Worm (Caenorhabditis elegans): ENCODE data around the gene C08H9.15.

C08H9.15 gene

DNA sequence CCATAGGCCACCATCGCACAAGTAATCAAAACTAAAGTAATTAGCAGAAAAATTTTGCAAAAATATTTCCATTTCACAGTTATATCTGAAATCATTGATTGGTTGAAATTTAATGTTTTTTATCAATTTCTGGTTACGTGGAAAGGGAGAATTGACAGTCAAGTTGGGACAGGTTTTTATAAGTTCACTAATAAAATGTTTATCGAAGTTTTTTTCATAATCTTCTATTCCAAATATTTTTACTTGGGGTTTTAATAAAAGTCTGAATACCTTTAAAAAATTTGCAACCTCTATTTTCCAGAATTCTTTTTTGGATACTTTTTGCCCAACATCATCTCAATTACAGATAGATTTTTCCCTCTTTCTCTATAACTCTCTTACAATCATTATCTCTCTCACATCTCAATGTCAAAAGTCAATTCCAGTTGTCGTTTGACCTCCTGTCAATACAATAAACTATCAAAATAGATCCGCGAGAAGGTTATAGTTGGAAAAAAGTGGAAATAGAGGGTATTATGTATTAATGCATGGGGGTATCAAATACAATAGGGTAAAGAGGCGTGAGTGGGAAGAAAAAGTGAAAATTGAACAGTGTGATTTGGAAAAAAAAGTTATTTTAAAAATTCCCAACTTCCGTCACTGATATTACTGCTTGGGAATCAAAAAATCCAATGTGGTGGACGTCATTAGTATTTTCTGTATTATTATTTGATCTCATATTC is 6.3 kb upstream of the C08H9.15 start, which contains the start of the genes chil-2 and ctsa-3.2:
Gene chil-2 (minus strand): TSS at position 101 of the 722 bp plus-strand sequence.
Gene ctsa-3.2 (plus strand): TSS at position 672 of the 722 bp plus-strand sequence.
- TF ChIP-seq fkh-2 (tag; optimal IDR thresholded peaks at IDR 0.05) (no peak), pha-4 (tag; optimal IDR thresholded peaks at IDR 0.05) (no peak), nhr-67 (tag; optimal IDR thresholded peaks at IDR 0.05) (no peak)

DNA sequence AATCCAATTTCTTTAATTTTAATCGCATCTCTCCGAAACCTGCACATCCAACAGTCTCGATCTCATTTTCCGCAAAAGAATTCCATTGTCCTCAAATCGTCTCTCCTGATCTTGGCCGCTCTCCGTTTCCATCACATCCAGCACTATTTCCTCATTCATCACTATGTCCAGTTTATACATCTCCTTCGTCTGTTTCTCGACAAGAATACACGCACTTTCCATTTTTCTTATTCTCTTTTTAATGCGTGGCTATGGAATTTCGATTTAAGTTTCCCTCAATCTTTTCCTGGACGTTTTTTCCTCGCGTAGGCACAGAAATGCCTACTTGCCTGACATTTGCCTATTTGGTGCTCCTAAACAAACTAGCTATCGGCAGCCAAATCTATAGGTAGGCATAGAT is 1.2 kb upstream of the C08H9.15 start:
- TF ChIP-seq nhr-23 (tag; optimal IDR thresholded peaks at IDR 0.05) (peak; percentile 32), lin-15B (tag; optimal IDR thresholded peaks at IDR 0.05) (no peak)

DNA sequence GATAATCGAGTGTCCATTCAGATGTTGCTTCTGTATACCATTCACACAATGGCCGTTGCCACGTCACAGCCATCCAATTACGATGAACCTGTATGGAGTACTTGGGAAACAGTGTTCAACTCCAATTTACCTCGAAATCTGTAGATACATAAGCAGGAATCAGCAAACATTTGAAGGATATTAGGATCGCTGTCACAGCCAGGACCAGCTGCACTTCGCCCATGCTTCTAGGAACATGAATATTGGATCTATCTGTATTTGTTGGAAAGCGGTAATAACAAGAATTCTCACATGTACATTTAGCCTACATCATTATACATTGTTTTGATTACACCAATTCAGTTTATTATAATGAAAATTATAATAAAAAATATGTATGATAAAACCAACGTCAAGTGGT is 5.2 kb downstream of the C08H9.15 start, which contains the start of gene algn-8:
Gene algn-8 (minus strand): TSS at position 227 of the 400 bp plus-strand sequence.
- TF ChIP-seq aly-2 (tag; optimal IDR thresholded peaks at IDR 0.05) (no peak), daf-12 (tag; optimal IDR thresholded peaks at IDR 0.05) (no peak), ztf-4 (tag; optimal IDR thresholded peaks at IDR 0.05) (no peak)

DNA sequence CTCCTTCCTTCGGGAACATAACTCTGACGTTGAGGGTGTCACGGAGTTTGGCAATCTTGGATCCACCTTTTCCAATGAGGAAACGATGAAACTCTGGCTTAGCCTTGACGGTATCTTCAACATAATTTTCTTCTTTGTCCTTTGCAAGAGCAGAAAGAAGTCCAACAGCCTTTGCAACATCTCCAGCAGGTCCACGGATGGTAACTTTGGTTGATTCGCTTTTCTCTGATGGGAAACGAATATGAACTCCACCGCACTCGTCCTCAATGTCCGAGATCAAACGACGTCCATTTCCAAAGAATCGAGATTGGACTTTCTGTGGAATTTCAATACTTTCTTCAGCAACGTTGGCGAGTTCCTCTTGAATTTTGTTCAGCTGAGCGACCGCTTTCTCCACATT is 7.6 kb downstream of the C08H9.15 start:
- TF ChIP-seq elt-3 (tag; optimal IDR thresholded peaks at IDR 0.05) (no peak), mdl-1 (tag; optimal IDR thresholded peaks at IDR 0.05) (no peak), mml-1 (tag; optimal IDR thresholded peaks at IDR 0.05) (no peak), elt-2 (tag; optimal IDR thresholded peaks at IDR 0.05) (no peak), ceh-16 (tag; optimal IDR thresholded peaks at IDR 0.05) (no peak), R02D3.7 (tag; optimal IDR thresholded peaks at IDR 0.05) (no peak), jun-1 (tag; optimal IDR thresholded peaks at IDR 0.05) (no peak), ama-1 (optimal IDR thresholded peaks at IDR 0.05) (no peak), egl-27 (tag; optimal IDR thresholded peaks at IDR 0.05) (no peak), nhr-11 (tag; optimal IDR thresholded peaks at IDR 0.05) (no peak)

DNA sequence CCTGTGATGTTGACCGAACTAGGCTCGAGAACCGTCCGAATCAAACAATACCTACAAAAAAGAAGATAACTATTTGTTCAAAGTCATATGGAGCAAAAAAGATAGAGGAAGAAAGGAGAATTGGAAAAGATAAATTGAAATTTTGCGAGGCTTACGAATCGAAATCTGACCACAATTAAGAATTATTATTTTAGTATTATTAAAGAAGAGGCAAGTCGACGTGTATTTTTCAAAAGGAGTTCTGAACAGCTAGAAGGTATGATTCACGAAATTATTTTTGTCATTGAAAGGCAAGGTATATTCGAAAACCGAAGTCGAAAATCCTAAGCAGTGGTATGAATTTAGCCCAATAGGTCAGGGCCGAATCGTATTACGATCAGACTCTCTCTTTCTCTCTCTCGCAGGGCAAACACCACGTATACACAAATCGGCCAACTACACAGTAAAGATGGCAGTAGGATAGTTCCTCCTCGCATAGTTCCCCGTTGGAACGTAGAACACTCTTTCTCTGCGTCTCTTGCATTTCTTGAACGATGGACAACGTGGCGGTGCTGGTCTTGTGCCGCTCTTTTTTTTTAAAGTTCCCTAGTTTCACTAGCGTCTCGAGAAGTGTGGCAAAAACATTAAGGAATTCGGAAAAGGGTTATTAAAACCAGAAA is 10.2 kb downstream of the C08H9.15 start, which contains the start of gene vgln-1:
Gene vgln-1 (minus strand): TSS at position 51 of the 659 bp plus-strand sequence.
- TF ChIP-seq ztf-4 (tag; optimal IDR thresholded peaks at IDR 0.05) (no peak), nhr-23 (tag; optimal IDR thresholded peaks at IDR 0.05) (peak; percentile 61), ceh-82 (tag; optimal IDR thresholded peaks at IDR 0.05) (no peak), pha-4 (tag; optimal IDR thresholded peaks at IDR 0.05) (peak; percentile 69), nhr-25 (tag; optimal IDR thresholded peaks at IDR 0.05) (peak; percentile 55), hmg-11 (tag; optimal IDR thresholded peaks at IDR 0.05) (peak; percentile 1)

DNA sequence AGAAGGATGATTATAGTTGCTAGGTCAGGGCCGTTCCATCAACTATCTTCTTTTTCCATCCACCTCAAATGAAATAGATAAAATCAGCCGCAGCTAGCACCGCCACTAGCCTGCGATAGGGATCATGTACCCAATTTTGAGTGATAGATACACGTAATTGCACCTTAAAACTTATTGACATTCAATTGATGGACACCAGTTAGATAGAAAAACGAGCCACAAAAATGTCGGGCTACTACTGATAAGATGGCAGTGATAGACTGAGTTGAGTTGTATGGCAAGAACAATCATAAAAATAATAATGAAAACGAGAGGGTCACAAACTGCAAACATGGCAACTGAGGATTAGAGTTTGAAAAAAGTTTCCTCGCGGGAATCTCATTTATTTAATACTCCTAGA is 10.8 kb downstream of the C08H9.15 start:
- TF ChIP-seq unc-39 (tag; optimal IDR thresholded peaks at IDR 0.05) (no peak), nhr-23 (tag; optimal IDR thresholded peaks at IDR 0.05) (peak; percentile 2), ZK546.5 (tag; optimal IDR thresholded peaks at IDR 0.05) (no peak), daf-12 (tag; optimal IDR thresholded peaks at IDR 0.05) (no peak), elt-2 (tag; optimal IDR thresholded peaks at IDR 0.05) (peak; percentile 75), ztf-4 (tag; optimal IDR thresholded peaks at IDR 0.05) (no peak), lin-39 (tag; optimal IDR thresholded peaks at IDR 0.05) (no peak), unc-62 (GFP tag; optimal IDR thresholded peaks at IDR 0.05) (no peak), nfya-1 (tag; optimal IDR thresholded peaks at IDR 0.05; ENCODE audit: insufficient read depth) (no peak), lsy-12 (tag; optimal IDR thresholded peaks at IDR 0.05) (no peak), nhr-11 (tag; optimal IDR thresholded peaks at IDR 0.05) (no peak), zag-1 (tag; optimal IDR thresholded peaks at IDR 0.05) (no peak), lin-15B (tag; optimal IDR thresholded peaks at IDR 0.05) (no peak), egl-5 (tag; optimal IDR thresholded peaks at IDR 0.05) (no peak), ceh-16 (tag; optimal IDR thresholded peaks at IDR 0.05) (no peak), fkh-2 (tag; optimal IDR thresholded peaks at IDR 0.05) (no peak), ceh-28 (tag; optimal IDR thresholded peaks at IDR 0.05) (no peak), nhr-237 (tag; optimal IDR thresholded peaks at IDR 0.05) (no peak), nhr-28 (tag; optimal IDR thresholded peaks at IDR 0.05) (no peak), nhr-25 (tag; optimal IDR thresholded peaks at IDR 0.05) (no peak), ceh-82 (tag; optimal IDR thresholded peaks at IDR 0.05) (no peak), elt-3 (tag; optimal IDR thresholded peaks at IDR 0.05) (no peak), hmg-11 (tag; optimal IDR thresholded peaks at IDR 0.05) (no peak), ceh-9 (tag; optimal IDR thresholded peaks at IDR 0.05) (no peak), nhr-43 (tag; optimal IDR thresholded peaks at IDR 0.05; ENCODE audit: poor library complexity, severe bottlenecking) (no peak), tbx-2 (tag; optimal IDR thresholded peaks at IDR 0.05) (no peak), jun-1 (tag; optimal IDR thresholded peaks at IDR 0.05) (no peak), egl-27 (tag; optimal IDR thresholded peaks at IDR 0.05) (no peak), snpc-4 (tag; optimal IDR thresholded peaks at IDR 0.05) (no peak), ama-1 (optimal IDR thresholded peaks at IDR 0.05) (no peak), mml-1 (tag; optimal IDR thresholded peaks at IDR 0.05) (no peak), pqm-1 (tag; optimal IDR thresholded peaks at IDR 0.05) (peak; percentile 48), elt-1 (tag; optimal IDR thresholded peaks at IDR 0.05) (peak; percentile 91), skn-1 (tag; optimal IDR thresholded peaks at IDR 0.05) (no peak)

All from whole organism, L3 larva.